Worm (Caenorhabditis elegans): ENCODE data around the gene T23D5.8.

DNA sequence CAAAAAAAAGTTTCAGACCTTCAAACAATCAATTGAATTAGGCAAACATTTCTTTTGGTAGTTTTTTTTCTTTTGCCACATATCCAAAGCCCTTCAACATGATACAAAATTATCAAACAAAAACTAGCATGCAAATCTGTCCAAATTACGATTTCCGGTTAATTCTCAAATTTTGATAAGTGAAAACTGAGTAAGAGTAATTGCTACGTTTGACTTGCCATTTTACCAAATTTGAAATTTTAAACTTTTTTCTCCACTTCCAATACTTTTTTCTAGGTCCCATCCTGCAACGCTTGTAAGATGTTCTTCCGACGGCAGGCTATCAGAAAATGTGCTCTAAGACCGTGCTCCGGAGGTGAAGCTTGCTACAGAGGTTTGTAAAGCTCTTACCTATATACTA, 47.8 kb upstream of the T23D5.8 start, which contains the start of gene nhr-223:
- no peak for TF ChIP-seq nhr-76 (tag; optimal IDR thresholded peaks at IDR 0.05)
- TF ChIP-seq nhr-12 (tag; optimal IDR thresholded peaks at IDR 0.05), result no peak
- TF ChIP-seq pha-4 (tag; optimal IDR thresholded peaks at IDR 0.05), result no peak
- no peak for TF ChIP-seq unc-62 (GFP tag; optimal IDR thresholded peaks at IDR 0.05)
- TF ChIP-seq nhr-11 (tag; optimal IDR thresholded peaks at IDR 0.05), result no peak
- TF ChIP-seq nhr-237 (tag; optimal IDR thresholded peaks at IDR 0.05), result no peak
- no peak for TF ChIP-seq ama-1 (optimal IDR thresholded peaks at IDR 0.05)
- TF ChIP-seq nfya-1 (tag; optimal IDR thresholded peaks at IDR 0.05; ENCODE audit: insufficient read depth), result no peak

All from whole organism, L3 larva.